Worm (Caenorhabditis elegans) whole organism, young adult: Measurements from ENCODE around the gene srab-13.

Source experiments
- B0019.2 ChIP-seq: fragments of 200-800 bp; sonication (Bioruptor generic); conservative IDR thresholded peaks from 2 replicates; pipeline ENCODE4 v1.3.6; 2022; ENCODE audit warnings: missing genetic modification reagents, missing genetic modification characterization, missing compliant biosample characterization
- B0035.1 ChIP-seq: sonication (generic microtip); optimal IDR thresholded peaks from 2 replicates; lab custom pipeline; 2016; ENCODE audit warnings: missing genetic modification characterization, mild to moderate bottlenecking, missing compliant biosample characterization, missing genotype, missing genetic modification reagents
- B0261.1 ChIP-seq: sonication (generic microtip); optimal IDR thresholded peaks from 2 replicates; lab custom pipeline; 2016; ENCODE audit warnings: mild to moderate bottlenecking, missing genetic modification characterization, moderate library complexity, missing compliant biosample characterization
- B0336.3 ChIP-seq: fragments of 200-800 bp; sonication (Bioruptor generic); IDR thresholded peaks from 2 replicates; pipeline ENCODE4 v1.3.6; 2022; ENCODE audit warnings: missing genetic modification characterization, missing compliant biosample characterization
- D2030.7 ChIP-seq: fragments of 200-800 bp; sonication (Bioruptor generic); IDR thresholded peaks from 2 replicates; pipeline ENCODE4 v1.3.6; 2022; ENCODE audit warnings: missing genetic modification reagents, missing genetic modification characterization, missing compliant biosample characterization
- F33H1.4 ChIP-seq: fragments of 200-800 bp; sonication (Bioruptor generic); IDR thresholded peaks from 2 replicates; pipeline ENCODE4 v1.3.6; 2022; ENCODE audit warnings: missing genetic modification reagents, missing genetic modification characterization, missing compliant biosample characterization
- F39B2.1 ChIP-seq: fragments of 200-800 bp; sonication (Bioruptor generic); IDR thresholded peaks from 2 replicates; pipeline ENCODE4 v1.3.6; 2022; ENCODE audit warnings: missing genetic modification reagents, missing genetic modification characterization, missing compliant biosample characterization
- F55B11.4 ChIP-seq: sonication (generic microtip); optimal IDR thresholded peaks from 2 replicates; lab custom pipeline; 2016; ENCODE audit warnings: missing compliant biosample characterization, missing genetic modification characterization, borderline replicate concordance; ENCODE audit not compliant: insufficient read depth
- F57A8.1 ChIP-seq: fragments of 200-800 bp; sonication (Bioruptor generic); optimal IDR thresholded peaks from 2 replicates; lab custom pipeline; 2018; ENCODE audit warnings: mild to moderate bottlenecking, missing genetic modification characterization, moderate library complexity, missing compliant biosample characterization
- K11D2.4 ChIP-seq: fragments of 200-800 bp; sonication (Bioruptor generic); IDR thresholded peaks from 2 replicates; pipeline ENCODE4 v1.3.6; 2022; ENCODE audit warnings: missing genetic modification reagents, missing genetic modification characterization, missing compliant biosample characterization
- T26A5.8 ChIP-seq: sonication (generic microtip); optimal IDR thresholded peaks from 2 replicates; lab custom pipeline; 2016; ENCODE audit warnings: missing genetic modification characterization, missing compliant biosample characterization
- Y79H2A.3 ChIP-seq: fragments of 200-800 bp; sonication (Bioruptor generic); conservative IDR thresholded peaks from 2 replicates; pipeline ENCODE4 v1.3.6; 2022; ENCODE audit warnings: missing genetic modification reagents, missing genetic modification characterization, missing compliant biosample characterization
- ZK185.1 ChIP-seq: sonication (generic microtip); optimal IDR thresholded peaks from 2 replicates; lab custom pipeline; 2016; ENCODE audit warnings: mild to moderate bottlenecking, missing genetic modification characterization, missing compliant biosample characterization; ENCODE audit not compliant: poor library complexity, severe bottlenecking
- ama-1 ChIP-seq, 3 experiments: fragments of 150-350 bp in 1 of 3; sonication (generic microtip) in 2 of 3; optimal IDR thresholded peaks; 2 replicates each; lab custom pipeline; 2014 to 2018; ENCODE audit warnings: missing biosample characterization in 2 of 3, missing genetic modification characterization in 2 of 3, missing genetic modification reagents in 2 of 3
- aptf-2 ChIP-seq: fragments of 200-800 bp; sonication (Bioruptor generic); conservative IDR thresholded peaks from 2 replicates; pipeline ENCODE4 v1.3.6; 2022; ENCODE audit warnings: missing genetic modification reagents, missing genetic modification characterization, missing compliant biosample characterization
- atf-7 ChIP-seq: sonication (generic microtip); optimal IDR thresholded peaks from 2 replicates; lab custom pipeline; 2017; ENCODE audit warnings: mild to moderate bottlenecking, missing genetic modification characterization, missing compliant biosample characterization
- athp-1 ChIP-seq: sonication (generic microtip); optimal IDR thresholded peaks from 2 replicates; lab custom pipeline; 2017; ENCODE audit warnings: mild to moderate bottlenecking, missing genetic modification characterization, missing compliant biosample characterization
- bed-2 ChIP-seq: fragments of 200-800 bp; sonication (Bioruptor generic); IDR thresholded peaks from 2 replicates; pipeline ENCODE4 v1.3.6; 2022; ENCODE audit warnings: missing genetic modification reagents, missing genetic modification characterization, missing compliant biosample characterization
- cebp-2 ChIP-seq: fragments of 200-800 bp; sonication (Bioruptor generic); IDR thresholded peaks from 2 replicates; pipeline ENCODE4 v1.3.6; 2022; ENCODE audit warnings: missing genetic modification characterization, missing compliant biosample characterization
- ceh-27 ChIP-seq: fragments of 200-800 bp; sonication (Bioruptor generic); optimal IDR thresholded peaks from 2 replicates; lab custom pipeline; 2018; ENCODE audit warnings: mild to moderate bottlenecking, missing genetic modification characterization, moderate library complexity, missing compliant biosample characterization
- ceh-40 ChIP-seq: fragments of 200-800 bp; sonication (Bioruptor generic); IDR thresholded peaks from 2 replicates; pipeline ENCODE4 v1.3.6; 2022; ENCODE audit warnings: missing genetic modification characterization, missing compliant biosample characterization
- ceh-91 ChIP-seq: fragments of 200-800 bp; sonication (Bioruptor generic); IDR thresholded peaks from 2 replicates; pipeline ENCODE4 v1.3.6; 2022; ENCODE audit warnings: missing genetic modification reagents, missing genetic modification characterization, missing compliant biosample characterization
- dox-1 ChIP-seq: fragments of 200-800 bp; sonication (Bioruptor generic); IDR thresholded peaks from 2 replicates; pipeline ENCODE4 v1.3.6; 2022; ENCODE audit warnings: missing genetic modification reagents, missing genetic modification characterization, missing compliant biosample characterization
- dpl-1 ChIP-seq: fragments of 150-350 bp; optimal IDR thresholded peaks from 2 replicates; lab custom pipeline; 2014; ENCODE audit warnings: missing biosample characterization, missing genetic modification reagents, missing genetic modification characterization
- gei-17 ChIP-seq: fragments of 200-800 bp; sonication (Bioruptor generic); optimal IDR thresholded peaks from 2 replicates; lab custom pipeline; 2018; ENCODE audit warnings: mild to moderate bottlenecking, missing genetic modification characterization, missing compliant biosample characterization
- hlh-12 ChIP-seq: sonication (generic microtip); optimal IDR thresholded peaks from 2 replicates; lab custom pipeline; 2016; ENCODE audit warnings: missing genetic modification characterization, missing compliant biosample characterization
- hsf-1 ChIP-seq: fragments of 200-800 bp; sonication (Bioruptor generic); IDR thresholded peaks from 2 replicates; pipeline ENCODE4 v1.3.6; 2022; ENCODE audit warnings: missing genetic modification reagents, missing genetic modification characterization, missing compliant biosample characterization
- let-526 ChIP-seq: fragments of 200-800 bp; sonication (Bioruptor generic); IDR thresholded peaks from 2 replicates; pipeline ENCODE4 v1.3.6; 2022; ENCODE audit warnings: missing genetic modification reagents, missing genetic modification characterization, missing compliant biosample characterization
- let-607 ChIP-seq, 2 experiments: fragments of 200-800 bp in 1 of 2; sonication (Bioruptor generic) in 1 of 2; sonication (generic microtip) in 1 of 2; optimal IDR thresholded peaks; 2 replicates each; lab custom pipeline; 2016 to 2018; ENCODE audit warnings: mild to moderate bottlenecking in 2 of 2, missing compliant biosample characterization in 2 of 2, missing genetic modification characterization in 2 of 2, moderate library complexity in 2 of 2, missing genotype in 1 of 2
- lin-26 ChIP-seq: fragments of 200-800 bp; sonication (Bioruptor generic); IDR thresholded peaks from 2 replicates; pipeline ENCODE4 v1.3.6; 2022; ENCODE audit warnings: missing genetic modification reagents, missing genetic modification characterization, missing compliant biosample characterization
- lin-40 ChIP-seq: sonication (generic microtip); optimal IDR thresholded peaks from 2 replicates; lab custom pipeline; 2016; ENCODE audit warnings: missing genetic modification characterization, mild to moderate bottlenecking, missing compliant biosample characterization, missing genotype, missing genetic modification reagents
- lir-1 ChIP-seq: fragments of 200-800 bp; sonication (Bioruptor generic); conservative IDR thresholded peaks from 2 replicates; pipeline ENCODE4 v1.3.6; 2022; ENCODE audit warnings: missing genetic modification reagents, missing genetic modification characterization, missing compliant biosample characterization
- lsl-1 ChIP-seq: fragments of 200-800 bp; sonication (Bioruptor generic); optimal IDR thresholded peaks from 2 replicates; lab custom pipeline; 2018; ENCODE audit warnings: mild to moderate bottlenecking, missing genetic modification characterization, moderate library complexity, missing compliant biosample characterization
- madf-10 ChIP-seq: sonication (generic microtip); optimal IDR thresholded peaks from 2 replicates; lab custom pipeline; 2016; ENCODE audit warnings: mild to moderate bottlenecking, missing genetic modification characterization, missing compliant biosample characterization
- madf-3 ChIP-seq: fragments of 200-800 bp; sonication (Bioruptor generic); IDR thresholded peaks from 2 replicates; pipeline ENCODE4 v1.3.6; 2022; ENCODE audit warnings: missing genetic modification reagents, missing genetic modification characterization, missing compliant biosample characterization
- madf-6 ChIP-seq: fragments of 200-800 bp; sonication (Bioruptor generic); IDR thresholded peaks from 2 replicates; pipeline ENCODE4 v1.3.6; 2022; ENCODE audit warnings: missing genetic modification reagents, missing genetic modification characterization, missing compliant biosample characterization
- mcd-1 ChIP-seq: fragments of 200-800 bp; sonication (Bioruptor generic); IDR thresholded peaks from 2 replicates; pipeline ENCODE4 v1.3.6; 2022; ENCODE audit warnings: missing genetic modification reagents, missing genetic modification characterization, missing compliant biosample characterization
- nfya-1 ChIP-seq: sonication (generic microtip); optimal IDR thresholded peaks from 2 replicates; lab custom pipeline; 2017; ENCODE audit warnings: antibody characterized with exemption, missing compliant biosample characterization, missing genetic modification characterization, borderline replicate concordance; ENCODE audit not compliant: insufficient read depth
- nhr-120 ChIP-seq: fragments of 200-800 bp; sonication (Bioruptor generic); IDR thresholded peaks from 2 replicates; pipeline ENCODE4 v1.3.6; 2022; ENCODE audit warnings: missing genetic modification characterization, missing compliant biosample characterization
- nhr-27 ChIP-seq: fragments of 200-800 bp; sonication (Bioruptor generic); optimal IDR thresholded peaks from 2 replicates; lab custom pipeline; 2018; ENCODE audit warnings: mild to moderate bottlenecking, missing genetic modification characterization, moderate library complexity, missing compliant biosample characterization
- nhr-80 ChIP-seq: sonication (generic microtip); optimal IDR thresholded peaks from 2 replicates; lab custom pipeline; 2016; ENCODE audit warnings: missing genetic modification characterization, missing compliant biosample characterization
- nhr-90 ChIP-seq: sonication (generic microtip); optimal IDR thresholded peaks from 2 replicates; lab custom pipeline; 2016; ENCODE audit warnings: missing genotype, mild to moderate bottlenecking, missing genetic modification characterization, missing compliant biosample characterization
- pbrm-1 ChIP-seq: fragments of 200-800 bp; sonication (Bioruptor generic); IDR thresholded peaks from 2 replicates; pipeline ENCODE4 v1.3.6; 2022; ENCODE audit warnings: missing genetic modification reagents, missing genetic modification characterization, missing compliant biosample characterization
- rpc-1 ChIP-seq, 2 experiments: fragments of 150-350 bp in 1 of 2; sonication (generic microtip) in 1 of 2; optimal IDR thresholded peaks; 2 replicates each; lab custom pipeline; 2014 to 2018; ENCODE audit warnings: missing biosample characterization in 1 of 2, missing genetic modification characterization in 1 of 2, missing genetic modification reagents in 1 of 2, missing genotype in 1 of 2
- sea-2 ChIP-seq: fragments of 200-800 bp; sonication (Bioruptor generic); IDR thresholded peaks from 2 replicates; pipeline ENCODE4 v1.3.6; 2022; ENCODE audit warnings: missing genetic modification characterization, missing compliant biosample characterization
- unc-62 ChIP-seq: fragments of 150-350 bp; optimal IDR thresholded peaks from 2 replicates; lab custom pipeline; 2014; ENCODE audit warnings: missing biosample characterization, missing genetic modification reagents, missing genetic modification characterization
- zfh-2 ChIP-seq: fragments of 200-800 bp; sonication (Bioruptor generic); conservative IDR thresholded peaks from 2 replicates; pipeline ENCODE4 v1.3.6; 2022; ENCODE audit warnings: missing genetic modification reagents, missing genetic modification characterization, missing compliant biosample characterization
- ztf-6 ChIP-seq: fragments of 200-800 bp; sonication (Bioruptor generic); IDR thresholded peaks from 2 replicates; pipeline ENCODE4 v1.3.6; 2022; ENCODE audit warnings: missing genetic modification reagents, missing genetic modification characterization, missing compliant biosample characterization

Gene srab-13

DNA sequence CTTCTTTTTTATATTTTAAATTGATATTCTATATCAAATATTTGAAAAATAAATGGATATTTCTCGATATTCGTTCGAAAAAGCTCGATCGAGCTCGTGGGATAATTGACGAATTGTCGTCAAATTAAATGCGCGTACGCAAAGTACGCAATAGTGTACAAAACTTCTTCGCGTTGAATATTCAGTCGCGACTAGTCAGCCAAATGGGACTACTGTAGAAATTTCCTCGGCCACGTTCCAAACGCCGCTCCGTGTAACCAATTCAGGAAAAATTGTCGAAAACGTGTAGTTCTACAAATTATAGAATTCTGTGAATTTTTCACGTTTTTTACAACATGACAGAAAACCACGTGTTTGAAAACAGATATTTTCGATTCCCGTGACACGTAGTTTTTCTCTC is 19.3 kb downstream of the srab-13 start (continued):
- no peak for TF ChIP-seq ama-1 (optimal IDR thresholded peaks at IDR 0.05; lab: Kevin White, UChicago)
- no peak for TF ChIP-seq ama-1 (GFP tag; optimal IDR thresholded peaks at IDR 0.05; lab: Kevin White, UChicago)
- TF ChIP-seq hlh-12 (tag; lab: Kevin White, UChicago) = no peak
- TF ChIP-seq ceh-91 = peak; percentile 89
- no peak for TF ChIP-seq sea-2 (GFP tag; lab: Robert Waterston, UW)
- TF ChIP-seq F57A8.1 (GFP tag; lab: Kevin White, UChicago) = no peak
- TF ChIP-seq F39B2.1 (GFP tag; lab: Robert Waterston, UW) = no peak
- peak; percentile 43 for TF ChIP-seq ceh-27 (GFP tag; lab: Kevin White, UChicago)
- TF ChIP-seq dox-1 = peak; percentile 93
- 0 out of 2 replicates have a peak, but pooled peaks have one; percentile 27 for TF ChIP-seq bed-2 (GFP tag; lab: Robert Waterston, UW)
- TF ChIP-seq madf-6 (GFP tag; lab: Robert Waterston, UW) = peak; percentile 90
- peak; percentile 68 for TF ChIP-seq athp-1
- TF ChIP-seq rpc-1 (optimal IDR thresholded peaks at IDR 0.05; lab: Kevin White, UChicago) = no peak
- no peak for TF ChIP-seq rpc-1 (tag; optimal IDR thresholded peaks at IDR 0.05; lab: Kevin White, UChicago)
- 0 out of 2 replicates have a peak, but pooled peaks have one; percentile 35 for TF ChIP-seq madf-3 (GFP tag; lab: Robert Waterston, UW)
- TF ChIP-seq nhr-120 (GFP tag; lab: Robert Waterston, UW) = no peak
- no peak for TF ChIP-seq zfh-2 (GFP tag; lab: Robert Waterston, UW)
- peak; percentile 61 for TF ChIP-seq nhr-80 (tag; lab: Kevin White, UChicago)
- no peak for TF ChIP-seq ZK185.1 (tag; lab: Kevin White, UChicago)
- TF ChIP-seq K11D2.4 (GFP tag; lab: Robert Waterston, UW) = no peak
- peak; percentile 0 for TF ChIP-seq nhr-90
- no peak for TF ChIP-seq atf-7 (tag; lab: Kevin White, UChicago)
- TF ChIP-seq nfya-1 (tag; lab: Kevin White, UChicago) = no peak
- TF ChIP-seq aptf-2 (GFP tag; lab: Robert Waterston, UW) = peak; percentile 92
- peak; percentile 72 for TF ChIP-seq Y79H2A.3 (GFP tag; lab: Robert Waterston, UW)
- TF ChIP-seq ztf-6 (GFP tag; lab: Robert Waterston, UW) = no peak
- TF ChIP-seq unc-62 = no peak
- no peak for TF ChIP-seq gei-17 (GFP tag; lab: Kevin White, UChicago)
- no peak for TF ChIP-seq B0261.1 (tag; lab: Kevin White, UChicago)
- TF ChIP-seq D2030.7 (GFP tag; lab: Robert Waterston, UW) = peak; percentile 90
- TF ChIP-seq lir-1 (GFP tag; lab: Robert Waterston, UW) = peak; percentile 57; the same call in 1 of the 2 replicates
- TF ChIP-seq B0336.3 (GFP tag; lab: Robert Waterston, UW) = peak; percentile 65
- TF ChIP-seq B0019.2 = peak; percentile 81
- no peak for TF ChIP-seq lin-40 (tag; lab: Kevin White, UChicago)
- TF ChIP-seq hsf-1 (GFP tag; lab: Robert Waterston, UW) = no peak
- no peak for TF ChIP-seq B0035.1 (tag; lab: Kevin White, UChicago)
- TF ChIP-seq let-526 (GFP tag; lab: Robert Waterston, UW) = 0 out of 2 replicates have a peak, but pooled peaks have one; percentile 52
- no peak for TF ChIP-seq lin-26 (GFP tag; lab: Robert Waterston, UW)
- TF ChIP-seq T26A5.8 (tag; lab: Kevin White, UChicago) = no peak
- no peak for TF ChIP-seq nhr-27
- TF ChIP-seq madf-10 (tag; lab: Kevin White, UChicago) = peak; percentile 57
- TF ChIP-seq mcd-1 (GFP tag; lab: Robert Waterston, UW) = peak; percentile 86
- TF ChIP-seq dpl-1 (GFP tag; lab: Kevin White, UChicago) = peak; percentile 62
- no peak for TF ChIP-seq ceh-40
- TF ChIP-seq lsl-1 = peak; percentile 93
- no peak for TF ChIP-seq F55B11.4 (tag; lab: Kevin White, UChicago)
- TF ChIP-seq cebp-2 (GFP tag; lab: Robert Waterston, UW) = no peak
- peak; percentile 75 for TF ChIP-seq F33H1.4
- TF ChIP-seq pbrm-1 (GFP tag; lab: Robert Waterston, UW) = peak; percentile 82
- TF ChIP-seq let-607 (tag; optimal IDR thresholded peaks at IDR 0.05; lab: Kevin White, UChicago) = peak; percentile 44 to 87
